Worm (Caenorhabditis elegans): ENCODE measurements around the gene hphd-1.
"Not testable (repeated sequence)": the region's sequence is repeated elsewhere in the genome, so short reads cannot be mapped to it uniquely, and the experiment has no call there.

Gene hphd-1

ce11 chrII:12996249-12996648 lies at the start of gene hphd-1:
Gene hphd-1, minus strand, starts transcription at chrII:12996571.
- TF ChIP-seq nhr-85 (tag) (peak; percentile 39), elt-2 (tag; optimal IDR thresholded peaks at IDR 0.05) (peak; percentile 51), lin-14 (GFP tag; optimal IDR thresholded peaks at IDR 0.05) (peak; percentile 73), fkh-4 (tag; optimal IDR thresholded peaks at IDR 0.05; ENCODE audit: borderline replicate concordance) (no peak), mep-1 (tag; optimal IDR thresholded peaks at IDR 0.05) (peak; percentile 53), nhr-20 (tag; optimal IDR thresholded peaks at IDR 0.05) (peak; percentile 73), grh-1 (GFP tag; IDR thresholded peaks at IDR 0.05) (peak; percentile 43; the same call in 1 of the 2 replicates), nhr-47 (tag; optimal IDR thresholded peaks at IDR 0.05) (peak; percentile 52), dsc-1 (tag; optimal IDR thresholded peaks at IDR 0.05) (peak; percentile 28), lin-15B (tag; optimal IDR thresholded peaks at IDR 0.05) (no peak), ceh-88 (GFP tag; IDR thresholded peaks at IDR 0.05) (no peak), dpl-1 (GFP tag; optimal IDR thresholded peaks at IDR 0.05) (peak in 2 of 3 experiments; percentile 4 to 14), egl-27 (tag; optimal IDR thresholded peaks at IDR 0.05) (no peak), nhr-11 (tag; optimal IDR thresholded peaks at IDR 0.05) (no peak), nhr-19 (GFP tag; conservative IDR thresholded peaks at IDR 0.05) (peak; percentile 50), C16A3.4 (tag; optimal IDR thresholded peaks at IDR 0.05) (peak; percentile 60), C34B4.2 (tag; optimal IDR thresholded peaks at IDR 0.05) (no peak), ceh-63 (GFP tag; optimal IDR thresholded peaks at IDR 0.05) (no peak), hlh-17 (GFP tag; optimal IDR thresholded peaks at IDR 0.05; ENCODE audit: borderline replicate concordance) (no peak), elt-3 (tag; optimal IDR thresholded peaks at IDR 0.05) (peak in 2 of 6 experiments; percentile 50 to 71), fkh-10 (GFP tag; optimal IDR thresholded peaks at IDR 0.05) (no peak), ztf-4 (tag; optimal IDR thresholded peaks at IDR 0.05) (peak; percentile 26), snu-23 (GFP tag; optimal IDR thresholded peaks at IDR 0.05) (peak; percentile 81), rnt-1 (tag; optimal IDR thresholded peaks at IDR 0.05) (peak; percentile 15), swsn-7 (tag; optimal IDR thresholded peaks at IDR 0.05) (peak; percentile 29), pax-3 (tag; optimal IDR thresholded peaks at IDR 0.05) (no peak), unc-30 (tag; optimal IDR thresholded peaks at IDR 0.05) (no peak), lsy-2 (tag; optimal IDR thresholded peaks at IDR 0.05) (peak; percentile 12 to 47), blmp-1 (tag; optimal IDR thresholded peaks at IDR 0.05) (peak; percentile 60), mdl-1 (tag; optimal IDR thresholded peaks at IDR 0.05) (peak in 1 of 2 experiments; percentile 85), aly-2 (tag; optimal IDR thresholded peaks at IDR 0.05) (no peak), nhr-90 (tag; optimal IDR thresholded peaks at IDR 0.05; ENCODE audit: poor library complexity) (peak; percentile 72), efl-1 (optimal IDR thresholded peaks at IDR 0.05) (peak; percentile 34), efl-1 (GFP tag; optimal IDR thresholded peaks at IDR 0.05 in 1 of 2) (no peak), nhr-71 (tag; optimal IDR thresholded peaks at IDR 0.05) (peak; percentile 90), lin-35 (GFP tag; optimal IDR thresholded peaks at IDR 0.05) (peak in 1 of 2 experiments; percentile 67), sox-4 (tag; optimal IDR thresholded peaks at IDR 0.05) (no peak), tbx-2 (tag; optimal IDR thresholded peaks at IDR 0.05) (peak; percentile 26)

ce11 chrII:13043433-13044054 lies 47.2 kb upstream of the hphd-1 start, which contains the start of gene puf-6:
Gene puf-6, minus strand, starts transcription at chrII:13043445.
- not testable (repeated sequence) for TF ChIP-seq pqm-1 (tag; optimal IDR thresholded peaks at IDR 0.05); ceh-88 (GFP tag; IDR thresholded peaks at IDR 0.05); aly-2 (tag; optimal IDR thresholded peaks at IDR 0.05)

- TF ChIP-seq isw-1 (GFP tag; IDR thresholded peaks at IDR 0.05) (no peak), lin-39 (tag; optimal IDR thresholded peaks at IDR 0.05) (no peak), nhr-28 (tag; optimal IDR thresholded peaks at IDR 0.05) (no peak), nhr-19 (GFP tag; conservative IDR thresholded peaks at IDR 0.05) (no peak), fkh-8 (tag; optimal IDR thresholded peaks at IDR 0.05) (no peak), efl-1 (optimal IDR thresholded peaks at IDR 0.05) (peak; percentile 14 to 37), efl-1 (GFP tag; optimal IDR thresholded peaks at IDR 0.05 in 1 of 2) (peak; percentile 43 to 47), vab-15 (tag; optimal IDR thresholded peaks at IDR 0.05) (no peak), sptf-1 (tag; optimal IDR thresholded peaks at IDR 0.05) (no peak), ama-1 (optimal IDR thresholded peaks at IDR 0.05) (no peak), C34B4.2 (tag; optimal IDR thresholded peaks at IDR 0.05) (no peak), lir-3 (tag; optimal IDR thresholded peaks at IDR 0.05; ENCODE audit: poor library complexity) (no peak), elt-3 (tag; optimal IDR thresholded peaks at IDR 0.05) (no peak), unc-62 (GFP tag; optimal IDR thresholded peaks at IDR 0.05) (no peak), lin-35 (GFP tag; optimal IDR thresholded peaks at IDR 0.05) (peak; percentile 39 to 67), aha-1 (tag; optimal IDR thresholded peaks at IDR 0.05) (no peak), pag-3 (tag; optimal IDR thresholded peaks at IDR 0.05; ENCODE audit: borderline replicate concordance, insufficient read depth) (peak; percentile 43)
Measured at ce11 chrII:13036717-13037116, 40.3 kb upstream of the hphd-1 start, which contains the start of gene F18A11.3. Gene F18A11.3, minus strand, starts transcription at chrII:13036841.
